Worm (Caenorhabditis elegans) whole organism, L2 larva: ENCODE measurements around the gene T27C5.12.
"Not testable (repeated sequence)": the region's sequence is repeated elsewhere in the genome, so short reads cannot be mapped to it uniquely, and the experiment has no call there.

Experiments used
- C34F6.9 ChIP-seq: fragments of 150-350 bp; optimal IDR thresholded peaks from 2 replicates; lab custom pipeline; 2014; ENCODE audit warnings: missing biosample characterization, missing genetic modification characterization
- F13H6.1 ChIP-seq: sonication (generic microtip); optimal IDR thresholded peaks from 2 replicates; lab custom pipeline; 2016; ENCODE audit warnings: missing genetic modification characterization, missing compliant biosample characterization
- R02D3.7 ChIP-seq: fragments of 150-350 bp; optimal IDR thresholded peaks from 2 replicates; lab custom pipeline; 2014; ENCODE audit warnings: missing biosample characterization, missing genetic modification characterization
- Y55F3AM.14 ChIP-seq: fragments of 200-800 bp; sonication (Bioruptor generic); optimal IDR thresholded peaks from 2 replicates; lab custom pipeline; 2018; ENCODE audit warnings: mild to moderate bottlenecking, missing genetic modification characterization, missing compliant biosample characterization
- alr-1 ChIP-seq: fragments of 150-350 bp; optimal IDR thresholded peaks from 2 replicates; lab custom pipeline; 2014; ENCODE audit warnings: missing biosample characterization, missing genetic modification characterization
- aly-2 ChIP-seq: fragments of 150-350 bp; optimal IDR thresholded peaks from 2 replicates; lab custom pipeline; 2014; ENCODE audit warnings: missing biosample characterization, missing genetic modification characterization
- blmp-1 ChIP-seq: sonication (generic microtip); optimal IDR thresholded peaks from 2 replicates; lab custom pipeline; 2017; ENCODE audit warnings: missing genetic modification characterization, mild to moderate bottlenecking, missing compliant biosample characterization, antibody characterized with exemption, moderate library complexity; ENCODE audit not compliant: insufficient read depth
- ceh-16 ChIP-seq: fragments of 150-350 bp; optimal IDR thresholded peaks from 2 replicates; lab custom pipeline; 2014; ENCODE audit warnings: missing biosample characterization, missing genetic modification characterization
- ceh-82 ChIP-seq: fragments of 150-350 bp; optimal IDR thresholded peaks from 2 replicates; lab custom pipeline; 2014; ENCODE audit warnings: missing biosample characterization, missing genetic modification characterization
- crh-2 ChIP-seq: sonication (generic microtip); optimal IDR thresholded peaks from 2 replicates; lab custom pipeline; 2017; ENCODE audit warnings: missing biosample characterization, missing genetic modification characterization
- egl-27 ChIP-seq: sonication (generic microtip); optimal IDR thresholded peaks from 3 replicates; lab custom pipeline; 2017; ENCODE audit warnings: missing biosample characterization, missing genetic modification reagents, missing genetic modification characterization
- elt-1 ChIP-seq: fragments of 150-350 bp; optimal IDR thresholded peaks from 2 replicates; lab custom pipeline; 2014; ENCODE audit warnings: missing biosample characterization, missing genetic modification characterization
- elt-3 ChIP-seq: sonication (generic microtip); optimal IDR thresholded peaks from 2 replicates; lab custom pipeline; 2017; ENCODE audit warnings: missing biosample characterization, missing genetic modification characterization
- fos-1 ChIP-seq: fragments of 150-350 bp; optimal IDR thresholded peaks from 2 replicates; lab custom pipeline; 2014; ENCODE audit warnings: missing biosample characterization, missing genetic modification characterization
- gmeb-1 ChIP-seq: fragments of 150-350 bp; optimal IDR thresholded peaks from 2 replicates; lab custom pipeline; 2014; ENCODE audit warnings: missing biosample characterization, missing genetic modification characterization
- lin-11 ChIP-seq: fragments of 150-350 bp; sonication (generic microtip); optimal IDR thresholded peaks from 2 replicates; lab custom pipeline; 2014; ENCODE audit warnings: missing biosample characterization, missing genetic modification characterization, inconsistent platforms, mixed read lengths
- lin-39 ChIP-seq: fragments of 150-350 bp; optimal IDR thresholded peaks from 2 replicates; lab custom pipeline; 2014; ENCODE audit warnings: missing biosample characterization, missing genetic modification reagents, missing genetic modification characterization
- lsy-2 ChIP-seq, 2 experiments: fragments of 150-350 bp in 1 of 2; sonication (generic microtip) in 1 of 2; optimal IDR thresholded peaks; 2 replicates each; lab custom pipeline; 2014 to 2017; ENCODE audit warnings: missing biosample characterization in 2 of 2, missing genetic modification characterization in 2 of 2
- mab-5 ChIP-seq: fragments of 150-350 bp; optimal IDR thresholded peaks from 2 replicates; lab custom pipeline; 2014; ENCODE audit warnings: missing biosample characterization, missing genetic modification characterization
- mbf-1 ChIP-seq: sonication (generic microtip); optimal IDR thresholded peaks from 2 replicates; lab custom pipeline; 2017; ENCODE audit warnings: missing biosample characterization, missing genetic modification characterization
- nhr-10 ChIP-seq: sonication (generic microtip); optimal IDR thresholded peaks from 2 replicates; lab custom pipeline; 2017; ENCODE audit warnings: missing biosample characterization, missing genetic modification characterization
- nhr-11 ChIP-seq: fragments of 150-350 bp; optimal IDR thresholded peaks from 2 replicates; lab custom pipeline; 2014; ENCODE audit warnings: missing biosample characterization, missing genetic modification characterization
- nhr-12 ChIP-seq: fragments of 150-350 bp; optimal IDR thresholded peaks from 2 replicates; lab custom pipeline; 2014; ENCODE audit warnings: missing biosample characterization, missing genetic modification characterization
- nhr-23 ChIP-seq: fragments of 150-350 bp; optimal IDR thresholded peaks from 2 replicates; lab custom pipeline; 2014; ENCODE audit warnings: missing biosample characterization, missing genetic modification reagents, missing genetic modification characterization
- nhr-237 ChIP-seq: fragments of 150-350 bp; optimal IDR thresholded peaks from 2 replicates; lab custom pipeline; 2014; ENCODE audit warnings: missing biosample characterization, missing genetic modification characterization
- nhr-25 ChIP-seq: fragments of 150-350 bp; sonication (generic microtip); optimal IDR thresholded peaks from 3 replicates; lab custom pipeline; 2014; ENCODE audit warnings: missing biosample characterization, missing genetic modification characterization
- nhr-6 ChIP-seq: fragments of 150-350 bp; optimal IDR thresholded peaks from 2 replicates; lab custom pipeline; 2014; ENCODE audit warnings: missing biosample characterization, missing genetic modification characterization
- nhr-77 ChIP-seq: fragments of 150-350 bp; optimal IDR thresholded peaks from 2 replicates; lab custom pipeline; 2014; ENCODE audit warnings: missing biosample characterization, missing genetic modification characterization
- peb-1 ChIP-seq: fragments of 150-350 bp; optimal IDR thresholded peaks from 2 replicates; lab custom pipeline; 2014; ENCODE audit warnings: missing biosample characterization, missing genetic modification characterization
- skn-1 ChIP-seq: sonication (generic microtip); optimal IDR thresholded peaks from 2 replicates; lab custom pipeline; 2017; ENCODE audit warnings: missing biosample characterization, missing genetic modification characterization
- sma-3 ChIP-seq: sonication (generic microtip); optimal IDR thresholded peaks from 2 replicates; lab custom pipeline; 2016; ENCODE audit warnings: missing genetic modification reagents, missing genetic modification characterization, missing compliant biosample characterization
- sma-9 ChIP-seq, 2 experiments: fragments of 150-350 bp in 1 of 2; sonication (generic microtip) in 1 of 2; optimal IDR thresholded peaks; 2 replicates each; lab custom pipeline; 2014 to 2016; ENCODE audit warnings: missing genetic modification characterization in 2 of 2, mild to moderate bottlenecking in 1 of 2, missing biosample characterization in 1 of 2, missing compliant biosample characterization in 1 of 2, missing genetic modification reagents in 1 of 2, moderate library complexity in 1 of 2
- snpc-4 ChIP-seq: fragments of 150-350 bp; optimal IDR thresholded peaks from 2 replicates; lab custom pipeline; 2014; ENCODE audit warnings: missing biosample characterization, missing genetic modification characterization
- unc-39 ChIP-seq: fragments of 150-350 bp; optimal IDR thresholded peaks from 2 replicates; lab custom pipeline; 2014; ENCODE audit warnings: missing biosample characterization, missing genetic modification characterization
- unc-62 ChIP-seq: fragments of 150-350 bp; optimal IDR thresholded peaks from 2 replicates; lab custom pipeline; 2014; ENCODE audit warnings: missing biosample characterization, missing genetic modification reagents, missing genetic modification characterization
- ztf-1 ChIP-seq: fragments of 200-800 bp; sonication (Bioruptor generic); conservative IDR thresholded peaks from 2 replicates; pipeline ENCODE4 v1.3.6; 2022; ENCODE audit warnings: missing genetic modification characterization, missing compliant biosample characterization
- ztf-11 ChIP-seq: sonication (generic microtip); optimal IDR thresholded peaks from 2 replicates; lab custom pipeline; 2017; ENCODE audit warnings: missing biosample characterization, missing genetic modification characterization
- ztf-4 ChIP-seq: fragments of 150-350 bp; optimal IDR thresholded peaks from 2 replicates; lab custom pipeline; 2014; ENCODE audit warnings: missing biosample characterization, missing genetic modification characterization

T27C5.12 gene

ce11 chrV:17449836-17450235 lies 34.8 kb downstream of the T27C5.12 start:
- no peak for TF ChIP-seq sma-3 (GFP tag; lab: Kevin White, UChicago)
- no peak for TF ChIP-seq nhr-25 (tag; lab: Kevin White, UChicago)
- TF ChIP-seq nhr-23 (tag; lab: Kevin White, UChicago) = no peak
- no peak for TF ChIP-seq sma-9 (GFP tag; optimal IDR thresholded peaks at IDR 0.05; lab: Kevin White, UChicago)
- no peak for TF ChIP-seq sma-9 (tag; optimal IDR thresholded peaks at IDR 0.05; lab: Kevin White, UChicago)
- no peak for TF ChIP-seq skn-1 (tag; lab: Kevin White, UChicago)
- TF ChIP-seq Y55F3AM.14 (GFP tag; lab: Kevin White, UChicago) = no peak
- TF ChIP-seq ztf-4 (tag; lab: Kevin White, UChicago) = no peak
- no peak for TF ChIP-seq F13H6.1
- no peak for TF ChIP-seq crh-2
- no peak for TF ChIP-seq gmeb-1 (tag; lab: Kevin White, UChicago)
- no peak for TF ChIP-seq ztf-1 (GFP tag; lab: Robert Waterston, UW)
- no peak for TF ChIP-seq peb-1 (tag; lab: Kevin White, UChicago)
- TF ChIP-seq nhr-10 (tag; lab: Kevin White, UChicago) = no peak
- TF ChIP-seq, all 48 proteins: peak for 0

- not testable (repeated sequence) for TF ChIP-seq mbf-1; nhr-6 (tag; lab: Kevin White, UChicago); lsy-2 (tag; optimal IDR thresholded peaks at IDR 0.05; lab: Kevin White, UChicago)
Measured at ce11 chrV:17456197-17456596, 41.1 kb downstream of the T27C5.12 start, which contains the start of gene srh-203. Gene srh-203 (minus strand): TSS chrV:17456297.

- TF ChIP-seq C34F6.9 = no peak
- no peak for TF ChIP-seq aly-2
- no peak for TF ChIP-seq peb-1 (tag; lab: Kevin White, UChicago)
- no peak for TF ChIP-seq lin-11 (tag; lab: Kevin White, UChicago)
- TF ChIP-seq unc-39 = no peak
- TF ChIP-seq nhr-25 (tag; lab: Kevin White, UChicago) = no peak
- no peak for TF ChIP-seq nhr-11 (tag; lab: Kevin White, UChicago)
- no peak for TF ChIP-seq nhr-23 (tag; lab: Kevin White, UChicago)
- no peak for TF ChIP-seq snpc-4 (tag; lab: Kevin White, UChicago)
- no peak for TF ChIP-seq nhr-237 (tag; lab: Kevin White, UChicago)
- no peak for TF ChIP-seq nhr-12
- TF ChIP-seq alr-1 (tag; lab: Kevin White, UChicago) = no peak
- TF ChIP-seq R02D3.7 (tag; lab: Kevin White, UChicago) = no peak
- no peak for TF ChIP-seq ceh-82 (tag; lab: Kevin White, UChicago)
- TF ChIP-seq mab-5 (tag; lab: Kevin White, UChicago) = no peak
- TF ChIP-seq blmp-1 (tag; lab: Kevin White, UChicago) = no peak
- no peak for TF ChIP-seq fos-1 (tag; lab: Kevin White, UChicago)
- no peak for TF ChIP-seq ceh-16
- TF ChIP-seq nhr-10 (tag; lab: Kevin White, UChicago) = no peak
- TF ChIP-seq, all 48 proteins: peak for 0
Measured at ce11 chrV:17458069-17458468, 43.0 kb downstream of the T27C5.12 start, which contains the start of gene str-200. Gene str-200 (minus strand): TSS chrV:17458169.

- TF ChIP-seq ceh-82 (tag; lab: Kevin White, UChicago) (no peak), Y55F3AM.14 (GFP tag; lab: Kevin White, UChicago) (no peak), aly-2 (no peak), gmeb-1 (tag; lab: Kevin White, UChicago) (no peak), elt-3 (tag; lab: Kevin White, UChicago) (no peak), lsy-2 (tag; optimal IDR thresholded peaks at IDR 0.05; lab: Kevin White, UChicago) (no peak), R02D3.7 (tag; lab: Kevin White, UChicago) (no peak), elt-1 (tag; lab: Kevin White, UChicago) (no peak), nhr-237 (tag; lab: Kevin White, UChicago) (no peak), nhr-77 (no peak), unc-39 (no peak), ztf-11 (tag; lab: Kevin White, UChicago) (no peak), nhr-12 (no peak), nhr-6 (tag; lab: Kevin White, UChicago) (no peak), lin-39 (tag; lab: Kevin White, UChicago) (no peak), blmp-1 (tag; lab: Kevin White, UChicago) (no peak), ztf-1 (GFP tag; lab: Robert Waterston, UW) (no peak), egl-27 (tag; lab: Kevin White, UChicago) (no peak), unc-62 (no peak)
Measured at ce11 chrV:17460061-17460460, 45.0 kb downstream of the T27C5.12 start, which contains the start of gene srz-48. Gene srz-48 (minus strand): TSS chrV:17460161.
